Fruit fly (Drosophila melanogaster): ENCODE data around the gene miple1.
A peak's percentile ranks its signal among the peaks of the same experiment; 100 is the strongest.

Gene miple1

DNA sequence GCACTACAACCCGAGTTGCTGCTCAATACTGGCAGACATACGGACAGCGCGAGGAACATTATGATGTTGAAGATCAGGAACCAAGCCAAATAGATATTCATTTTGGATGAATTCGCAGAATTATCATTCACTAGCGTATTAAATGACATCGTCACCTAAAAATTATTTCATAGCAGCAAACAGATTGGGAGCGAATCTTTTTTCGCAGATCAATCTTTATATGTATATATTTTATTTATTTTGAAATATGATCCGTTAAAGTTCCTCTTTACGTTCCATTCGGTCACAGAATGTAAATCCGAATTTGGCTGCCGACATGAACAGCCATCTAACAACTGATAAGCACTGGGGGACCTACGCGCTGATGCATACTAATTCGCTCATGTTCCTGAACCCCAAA, 1.3 kb upstream of the miple1 start, which contains the start of gene CG34263:
TSS of gene CG34263 (minus strand) at position 101 of the 400 bp plus-strand sequence.
- no peak for TF ChIP-seq CG8159 (tag; optimal IDR thresholded peaks at IDR 0.05)
- TF ChIP-seq D1 (tag; optimal IDR thresholded peaks at IDR 0.05), result no peak

DNA sequence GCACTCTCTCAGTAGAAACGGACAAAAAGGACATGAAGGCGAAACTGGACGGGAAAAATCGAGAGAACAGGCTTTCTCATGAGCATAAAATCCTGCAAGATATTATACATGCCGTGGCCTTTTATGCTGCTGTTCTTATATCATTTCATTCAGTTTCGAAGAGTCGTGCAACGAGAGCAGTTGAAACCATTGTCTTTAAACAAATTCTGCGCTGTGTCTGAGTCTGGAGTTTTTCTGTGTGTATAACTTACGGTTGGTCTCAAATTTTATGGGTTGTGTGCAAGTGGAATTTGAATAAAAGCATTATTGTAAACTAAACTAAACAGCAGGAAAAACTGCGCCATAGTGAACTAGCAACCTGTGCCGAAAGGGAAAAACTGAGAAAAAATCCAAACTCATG, 519 bp downstream of the miple1 start:
- no peak for TF ChIP-seq D1 (tag; optimal IDR thresholded peaks at IDR 0.05)
- TF ChIP-seq gl (tag; optimal IDR thresholded peaks at IDR 0.05), result no peak

DNA sequence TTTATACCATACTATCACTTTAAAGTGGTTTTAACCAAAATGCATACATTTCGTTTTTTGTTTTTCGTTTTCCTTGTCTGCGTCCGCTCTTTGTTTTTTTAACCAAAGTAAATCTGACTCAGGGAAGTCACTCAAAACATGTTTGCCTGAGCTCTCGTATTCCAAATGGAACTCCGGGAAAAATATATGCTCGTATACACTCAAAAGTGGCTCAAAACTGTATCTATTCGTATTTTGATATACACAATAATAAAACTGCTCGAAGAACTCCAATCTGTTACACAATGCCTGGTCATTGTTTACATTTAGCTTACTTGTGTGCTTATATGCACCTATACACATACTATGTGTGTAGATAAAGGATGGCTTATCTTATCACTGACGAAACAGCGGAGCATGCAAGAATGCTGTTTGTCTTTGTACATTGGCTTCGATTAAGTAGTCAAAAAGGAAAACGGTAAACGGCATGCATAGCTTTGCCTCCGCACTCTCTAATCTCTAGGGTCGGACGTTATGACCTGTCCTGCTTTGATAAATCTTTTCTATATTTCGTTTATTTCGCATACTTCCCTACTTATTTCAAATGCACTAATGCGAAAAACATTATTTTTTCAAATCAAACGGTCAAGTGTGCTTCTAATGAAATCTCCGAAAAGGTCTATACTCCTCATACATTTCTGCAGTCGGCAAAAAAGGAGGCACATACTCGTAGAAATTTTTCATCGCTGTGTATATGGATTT, 3.8 kb downstream of the miple1 start, which contains the start of gene miple2:
TSS of gene miple2 (plus strand) at position 441 of the 741 bp plus-strand sequence.
- TF ChIP-seq CG17806 (tag; optimal IDR thresholded peaks at IDR 0.05) (peak; percentile 61), CG8301 (tag; optimal IDR thresholded peaks at IDR 0.05) (peak; percentile 67), D1 (tag; optimal IDR thresholded peaks at IDR 0.05) (peak; percentile 59), CG14655 (GFP tag; optimal IDR thresholded peaks at IDR 0.05) (peak; percentile 81), fd96Ca (GFP tag; IDR thresholded peaks at IDR 0.05) (peak; percentile 45; the same call in 1 of the 3 replicates), CG4496 (GFP tag; IDR thresholded peaks at IDR 0.05) (peak; percentile 46; the same call in 2 of the 3 replicates), CG12605 (GFP tag; IDR thresholded peaks at IDR 0.05) (peak; percentile 65; the same call in 1 of the 2 replicates), gl (tag; optimal IDR thresholded peaks at IDR 0.05) (peak; percentile 53), CG9948 (tag; optimal IDR thresholded peaks at IDR 0.05) (peak; percentile 79), CG15710 (tag; optimal IDR thresholded peaks at IDR 0.05) (peak; percentile 49), CG34367 (tag; optimal IDR thresholded peaks at IDR 0.05) (peak; percentile 67), Pif1A (GFP tag; optimal IDR thresholded peaks at IDR 0.05) (peak; percentile 66), rn (GFP tag; IDR thresholded peaks at IDR 0.05) (no peak), Snoo (tag; optimal IDR thresholded peaks at IDR 0.05) (peak; percentile 39), CG13204 (GFP tag; optimal IDR thresholded peaks at IDR 0.05) (peak; percentile 21), Ets98B (GFP tag; IDR thresholded peaks at IDR 0.05) (no peak; the same call in 1 of the 2 replicates), CG32121 (GFP tag; IDR thresholded peaks at IDR 0.05) (peak; percentile 23; the same call in 1 of the 2 replicates), CG8159 (tag; optimal IDR thresholded peaks at IDR 0.05) (peak; percentile 77), EcR (GFP tag; optimal IDR thresholded peaks at IDR 0.05) (no peak), CG10348 (GFP tag; IDR thresholded peaks at IDR 0.05) (no peak), Pif1B (GFP tag; optimal IDR thresholded peaks at IDR 0.05) (peak; percentile 49)

DNA sequence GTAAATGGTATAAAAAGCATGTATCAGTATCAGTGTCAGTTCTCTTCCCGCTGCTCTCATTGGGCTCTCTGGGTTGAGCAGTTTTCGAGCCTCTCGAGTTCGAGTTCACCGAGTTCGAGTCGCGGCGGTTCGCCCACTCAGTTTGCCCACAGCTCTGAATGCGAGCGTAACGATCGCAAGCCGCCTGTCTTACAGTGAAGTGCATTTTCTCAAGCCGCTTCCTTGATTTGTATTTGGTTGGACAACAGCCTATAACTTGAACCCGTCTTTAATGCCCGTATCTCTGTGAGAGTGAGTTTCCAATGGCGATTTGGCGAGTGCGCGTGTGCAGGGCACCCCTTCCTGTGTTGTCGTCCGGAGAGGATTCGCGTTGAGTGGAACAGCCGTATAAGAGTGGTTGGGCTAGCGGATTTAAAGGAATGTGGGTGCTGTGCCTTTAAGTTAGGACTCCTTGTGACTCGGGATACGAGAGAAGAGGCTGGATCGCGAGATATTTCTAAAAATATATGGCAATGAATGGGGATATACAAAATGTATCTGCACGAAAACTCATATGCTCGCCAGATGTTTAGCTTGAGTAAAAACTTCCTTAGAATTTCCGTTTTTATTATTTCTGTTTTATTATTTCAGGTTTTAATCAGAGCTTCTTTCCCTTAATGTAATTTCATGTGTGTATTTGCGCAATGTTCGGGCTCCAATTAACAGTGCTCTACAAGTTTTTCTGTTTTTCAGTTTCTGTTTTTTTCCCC, 4.6 kb downstream of the miple1 start:
- TF ChIP-seq CG17806 (tag; optimal IDR thresholded peaks at IDR 0.05) (no peak), CG14655 (GFP tag; optimal IDR thresholded peaks at IDR 0.05) (no peak), CG9948 (tag; optimal IDR thresholded peaks at IDR 0.05) (no peak), Ets98B (GFP tag; IDR thresholded peaks at IDR 0.05) (peak; percentile 50; the same call in 1 of the 2 replicates), Pif1A (GFP tag; optimal IDR thresholded peaks at IDR 0.05) (no peak), CG10348 (GFP tag; IDR thresholded peaks at IDR 0.05) (no peak), rn (GFP tag; IDR thresholded peaks at IDR 0.05) (no peak), Pif1B (GFP tag; optimal IDR thresholded peaks at IDR 0.05) (no peak), gl (tag; optimal IDR thresholded peaks at IDR 0.05) (no peak), CG4496 (GFP tag; IDR thresholded peaks at IDR 0.05) (no peak), CG13204 (GFP tag; optimal IDR thresholded peaks at IDR 0.05) (peak; percentile 22), CG12605 (GFP tag; IDR thresholded peaks at IDR 0.05) (peak; percentile 47; the same call in 1 of the 2 replicates), CG8159 (tag; optimal IDR thresholded peaks at IDR 0.05) (no peak), fd96Ca (GFP tag; IDR thresholded peaks at IDR 0.05) (no peak; the same call in 2 of the 3 replicates), EcR (GFP tag; optimal IDR thresholded peaks at IDR 0.05) (peak; percentile 89), CG15710 (tag; optimal IDR thresholded peaks at IDR 0.05) (no peak)

DNA sequence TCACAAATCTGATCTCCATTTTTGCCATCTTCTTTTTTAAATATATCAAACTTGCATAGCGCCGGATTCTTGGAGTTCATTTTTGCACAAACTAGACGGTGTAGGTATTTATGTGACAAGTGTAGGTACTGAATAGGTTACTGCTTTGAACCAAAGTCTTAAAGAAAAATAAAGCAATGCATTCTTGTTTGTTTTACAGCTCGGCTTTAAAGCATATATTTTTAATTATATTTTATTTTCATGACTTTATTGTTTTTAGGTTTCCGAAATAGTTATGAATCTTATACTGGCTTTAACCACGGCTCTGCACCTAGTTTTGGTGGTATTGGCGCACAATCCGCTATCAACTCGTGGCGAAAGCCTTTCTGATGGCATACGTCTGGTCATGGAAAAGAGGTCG, 6.2 kb downstream of the miple1 start, which contains the start of gene CG32845:
TSS of gene CG32845 (minus strand) at position 101 of the 400 bp plus-strand sequence.
- TF ChIP-seq CG14655 (GFP tag; optimal IDR thresholded peaks at IDR 0.05) (no peak), CG15710 (tag; optimal IDR thresholded peaks at IDR 0.05) (no peak), CG8159 (tag; optimal IDR thresholded peaks at IDR 0.05) (no peak), CG34367 (tag; optimal IDR thresholded peaks at IDR 0.05) (no peak), Ets98B (GFP tag; IDR thresholded peaks at IDR 0.05) (no peak), Snoo (tag; optimal IDR thresholded peaks at IDR 0.05) (no peak), fd96Ca (GFP tag; IDR thresholded peaks at IDR 0.05) (no peak), EcR (GFP tag; optimal IDR thresholded peaks at IDR 0.05) (no peak), CG10348 (GFP tag; IDR thresholded peaks at IDR 0.05) (no peak), CG8301 (tag; optimal IDR thresholded peaks at IDR 0.05) (no peak), CG12605 (GFP tag; IDR thresholded peaks at IDR 0.05) (no peak), CG9948 (tag; optimal IDR thresholded peaks at IDR 0.05) (no peak), gl (tag; optimal IDR thresholded peaks at IDR 0.05) (no peak), Pif1B (GFP tag; optimal IDR thresholded peaks at IDR 0.05) (no peak), CG13204 (GFP tag; optimal IDR thresholded peaks at IDR 0.05) (no peak), D1 (tag; optimal IDR thresholded peaks at IDR 0.05) (no peak), Pif1A (GFP tag; optimal IDR thresholded peaks at IDR 0.05) (no peak), CG32121 (GFP tag; IDR thresholded peaks at IDR 0.05) (no peak), CG17806 (tag; optimal IDR thresholded peaks at IDR 0.05) (no peak), CG4496 (GFP tag; IDR thresholded peaks at IDR 0.05) (no peak)

Measured in whole organism, pupa.